Worm (Caenorhabditis elegans): ENCODE data around the gene doxa-1.

- no peak for TF ChIP-seq lin-39 (tag; optimal IDR thresholded peaks at IDR 0.05)
- TF ChIP-seq nhr-11 (tag; optimal IDR thresholded peaks at IDR 0.05) = no peak
- no peak for TF ChIP-seq sma-3 (GFP tag; optimal IDR thresholded peaks at IDR 0.05)
- no peak for TF ChIP-seq alr-1 (tag; optimal IDR thresholded peaks at IDR 0.05)
- no peak for TF ChIP-seq ceh-82 (tag; optimal IDR thresholded peaks at IDR 0.05)
- no peak for TF ChIP-seq lin-11 (tag; optimal IDR thresholded peaks at IDR 0.05)
- no peak for TF ChIP-seq nhr-237 (tag; optimal IDR thresholded peaks at IDR 0.05)
- no peak for TF ChIP-seq skn-1 (tag; optimal IDR thresholded peaks at IDR 0.05)
- TF ChIP-seq zag-1 (tag; optimal IDR thresholded peaks at IDR 0.05) = no peak
Measured at ce11 chrIII:8573869-8574268, 7.0 kb upstream of the doxa-1 start.
